Worm (Caenorhabditis elegans) whole organism, L4 larva: Measurements from ENCODE around the gene frpr-9.

ENCODE experiments used
- fkh-10 ChIP-seq: fragments of 150-350 bp; optimal IDR thresholded peaks from 2 replicates; lab custom pipeline; 2014; ENCODE audit warnings: missing biosample characterization, missing genetic modification reagents, missing genetic modification characterization
- hlh-11 ChIP-seq: fragments of 200-800 bp; sonication (Bioruptor generic); optimal IDR thresholded peaks from 2 replicates; lab custom pipeline; 2018; ENCODE audit warnings: mild to moderate bottlenecking, missing genetic modification characterization, missing compliant biosample characterization
- lin-13 ChIP-seq: fragments of 150-350 bp; optimal IDR thresholded peaks from 2 replicates; lab custom pipeline; 2014; ENCODE audit warnings: missing biosample characterization, missing genetic modification reagents, missing genetic modification characterization
- nhr-111 ChIP-seq: fragments of 200-800 bp; sonication (Bioruptor generic); optimal IDR thresholded peaks from 2 replicates; lab custom pipeline; 2018; ENCODE audit warnings: mild to moderate bottlenecking, missing genetic modification characterization, missing compliant biosample characterization
- nhr-42 ChIP-seq: fragments of 200-800 bp; sonication (Bioruptor generic); IDR thresholded peaks from 2 replicates; pipeline ENCODE4 v1.3.6; 2022; ENCODE audit warnings: missing genetic modification characterization, missing compliant biosample characterization

- no peak for TF ChIP-seq nhr-111
- no peak for TF ChIP-seq lin-13 (GFP tag; lab: Kevin White, UChicago)
- TF ChIP-seq fkh-10 (GFP tag; lab: Kevin White, UChicago) = no peak
- no peak for TF ChIP-seq hlh-11 (tag; lab: Kevin White, UChicago)
- TF ChIP-seq nhr-42 (GFP tag; lab: Robert Waterston, UW) = no peak
Measured at ce11 chrV:11012419-11012818, 20.5 kb downstream of the frpr-9 start, which contains the start of gene C13G3.1.
